Fruit fly (Drosophila melanogaster): ENCODE data around the gene Ir68a.

The Ir68a gene

DNA sequence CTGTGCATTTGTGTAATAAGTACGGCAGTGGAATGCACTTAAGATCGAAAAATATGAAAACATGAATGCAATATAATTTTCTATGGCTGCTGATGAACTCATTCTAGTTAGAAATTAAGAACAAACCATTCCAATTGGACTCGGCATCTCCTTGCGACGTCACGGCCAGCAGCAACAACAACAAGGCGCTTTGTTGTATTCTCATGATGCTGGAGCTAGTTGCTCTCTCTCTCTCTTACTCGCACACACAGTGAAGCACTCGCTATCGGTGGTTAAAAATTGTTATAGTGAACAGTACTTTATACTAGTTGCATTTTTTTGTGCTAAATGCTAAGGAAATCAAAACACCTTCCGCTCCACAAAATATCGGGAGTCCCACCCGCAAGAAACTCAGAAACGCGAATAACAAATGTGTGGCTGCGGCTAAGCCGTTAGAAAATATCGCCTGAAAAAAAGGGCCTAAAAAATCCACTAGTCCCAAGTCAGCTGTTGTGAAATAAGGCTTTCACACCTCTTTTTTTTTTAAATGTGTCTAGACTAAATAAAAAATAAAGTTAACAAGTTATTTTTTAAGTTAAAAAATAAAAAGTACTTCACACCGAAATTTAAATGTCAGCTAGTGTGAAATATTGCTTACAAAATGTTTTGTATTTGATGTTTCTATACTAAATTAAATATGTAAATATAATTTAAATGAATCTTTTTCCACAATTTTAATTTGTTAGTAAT lies 30.2 kb downstream of the Ir68a start, which contains the start of gene Plod (continued):
- TF ChIP-seq Side (GFP tag; optimal IDR thresholded peaks at IDR 0.05) (peak; percentile 46), nmo (GFP tag; optimal IDR thresholded peaks at IDR 0.05) (peak; percentile 75), Awh (GFP tag; IDR thresholded peaks at IDR 0.05) (peak; percentile 39; the same call in 1 of the 2 replicates), disco-r (GFP tag; optimal IDR thresholded peaks at IDR 0.05) (no peak), croc (GFP tag; conservative IDR thresholded peaks at IDR 0.05) (no peak), CG12236 (GFP tag; optimal IDR thresholded peaks at IDR 0.05) (no peak), Hr3 (GFP tag; optimal IDR thresholded peaks at IDR 0.05) (peak; percentile 25), Xbp1 (GFP tag; optimal IDR thresholded peaks at IDR 0.05) (peak; percentile 53), sd (tag; optimal IDR thresholded peaks at IDR 0.05) (peak; percentile 29), tll (GFP tag; optimal IDR thresholded peaks at IDR 0.05) (no peak), pita (GFP tag; optimal IDR thresholded peaks at IDR 0.05) (no peak), CG10431 (GFP tag; optimal IDR thresholded peaks at IDR 0.05) (peak; percentile 16), CG42726 (GFP tag; IDR thresholded peaks at IDR 0.05; ENCODE audit: partially characterized antibody) (peak; percentile 56), Dad (GFP tag; optimal IDR thresholded peaks at IDR 0.05) (no peak), Ravus (GFP tag; IDR thresholded peaks at IDR 0.05) (no peak), CG10274 (GFP tag; optimal IDR thresholded peaks at IDR 0.05) (no peak), exex (tag; optimal IDR thresholded peaks at IDR 0.05) (no peak), CG8290 (GFP tag; optimal IDR thresholded peaks at IDR 0.05) (no peak), CG8290 (tag; optimal IDR thresholded peaks at IDR 0.05) (no peak), Oaz (GFP tag; IDR thresholded peaks at IDR 0.05) (no peak), CG16815 (GFP tag; optimal IDR thresholded peaks at IDR 0.05) (no peak), sens (GFP tag) (peak; percentile 92), NC2β (GFP tag; optimal IDR thresholded peaks at IDR 0.05) (peak; percentile 31), run (tag; optimal IDR thresholded peaks at IDR 0.05) (peak; percentile 54), dysf (GFP tag; IDR thresholded peaks at IDR 0.05) (peak; percentile 48; the same call in 1 of the 3 replicates), dm (GFP tag; optimal IDR thresholded peaks at IDR 0.05) (no peak), prd (optimal IDR thresholded peaks at IDR 0.05) (no peak), prd (GFP tag; IDR thresholded peaks at IDR 0.05) (peak; percentile 55), fd64A (GFP tag; optimal IDR thresholded peaks at IDR 0.05) (peak; percentile 17), CG10209 (GFP tag; optimal IDR thresholded peaks at IDR 0.05) (peak; percentile 21), CG13775 (GFP tag; optimal IDR thresholded peaks at IDR 0.05) (no peak), ro (GFP tag; IDR thresholded peaks at IDR 0.05) (no peak), CG15514 (GFP tag; optimal IDR thresholded peaks at IDR 0.05) (peak; percentile 78), unc-4 (GFP tag; IDR thresholded peaks at IDR 0.05; ENCODE audit: partially characterized antibody) (peak; percentile 51; the same call in 1 of the 2 replicates), row (GFP tag; IDR thresholded peaks at IDR 0.05) (peak; percentile 81), Ada2b (GFP tag; IDR thresholded peaks at IDR 0.05) (no peak), chinmo (GFP tag; IDR thresholded peaks at IDR 0.05; ENCODE audit: partially characterized antibody) (peak; percentile 73; the same call in 2 of the 4 replicates), mld (GFP tag; IDR thresholded peaks at IDR 0.05; ENCODE audit: partially characterized antibody) (no peak), CG2712 (tag; optimal IDR thresholded peaks at IDR 0.05) (peak; percentile 72), CG12219 (GFP tag; optimal IDR thresholded peaks at IDR 0.05) (no peak), sim (GFP tag; IDR thresholded peaks at IDR 0.05) (no peak), MTF-1 (GFP tag; optimal IDR thresholded peaks at IDR 0.05; ENCODE audit: borderline replicate concordance) (peak; percentile 45), h (optimal IDR thresholded peaks at IDR 0.05) (no peak), Lhr (GFP tag; optimal IDR thresholded peaks at IDR 0.05) (peak; percentile 82), Spps (tag; optimal IDR thresholded peaks at IDR 0.05) (peak; percentile 11), CG6813 (GFP tag; optimal IDR thresholded peaks at IDR 0.05) (no peak), kay (GFP tag; optimal IDR thresholded peaks at IDR 0.05) (no peak), CG3847 (GFP tag; IDR thresholded peaks at IDR 0.05) (peak; percentile 28; the same call in 1 of the 2 replicates), Doc2 (GFP tag; IDR thresholded peaks at IDR 0.05) (no peak), Ets97D (GFP tag; optimal IDR thresholded peaks at IDR 0.05) (peak; percentile 70)

Measured in whole organism, embryonic.